Fruit fly (Drosophila melanogaster) whole organism, embryonic: Measurements from ENCODE around the gene pcm.

ENCODE experiments used
- CG16813 ChIP-seq: fragments of 200-800 bp; sonication (Bioruptor generic); IDR thresholded peaks from 3 replicates; pipeline ENCODE4 v1.3.6; 2022; ENCODE audit warnings: missing biosample characterization, missing genetic modification characterization; ENCODE audit not compliant: partially characterized antibody
- CG4360 ChIP-seq: fragments of 200-800 bp; sonication (Bioruptor generic); IDR thresholded peaks from 2 replicates; pipeline ENCODE4 v1.3.6; 2022; ENCODE audit warnings: missing biosample characterization, missing genetic modification characterization
- CG4404 ChIP-seq: fragments of 200-800 bp; sonication (Bioruptor generic); IDR thresholded peaks from 2 replicates; pipeline ENCODE4 v1.3.6; 2022; ENCODE audit warnings: missing biosample characterization, missing genetic modification characterization
- CG5953 ChIP-seq: fragments of 200-800 bp; sonication (Bioruptor generic); IDR thresholded peaks from 2 replicates; pipeline ENCODE4 v1.3.6; 2022; ENCODE audit warnings: missing biosample characterization, missing genetic modification characterization
- HLH3B ChIP-seq: fragments of 200-800 bp; sonication (Bioruptor generic); IDR thresholded peaks from 2 replicates; pipeline ENCODE4 v1.3.6; 2022; ENCODE audit warnings: missing biosample characterization, missing genetic modification characterization
- Mrtf ChIP-seq: fragments of 200-800 bp; sonication (Bioruptor generic); IDR thresholded peaks from 3 replicates; pipeline ENCODE4 v1.3.6; 2022; ENCODE audit warnings: missing biosample characterization, missing genetic modification characterization
- Neu2 ChIP-seq: fragments of 200-800 bp; sonication (Bioruptor generic); optimal IDR thresholded peaks from 3 replicates; lab custom pipeline; 2016; ENCODE audit warnings: missing biosample characterization, missing genetic modification characterization, borderline replicate concordance
- Sin3A ChIP-seq: fragments of >200 bp; optimal IDR thresholded peaks from 2 replicates; lab custom pipeline; 2018
- Tbp ChIP-seq: fragments of >200 bp; optimal IDR thresholded peaks from 2 replicates; lab custom pipeline; 2018; ENCODE audit warnings: missing biosample characterization, missing genetic modification characterization
- eve ChIP-seq, 2 experiments: fragments of >200 bp; optimal IDR thresholded peaks; 2 replicates each; lab custom pipeline; 2017; ENCODE audit warnings: missing biosample characterization in 2 of 2, missing genetic modification characterization in 2 of 2
- fd96Cb ChIP-seq: fragments of 200-800 bp; sonication (Bioruptor generic); optimal IDR thresholded peaks from 2 replicates; lab custom pipeline; 2018; ENCODE audit warnings: missing biosample characterization, mild to moderate bottlenecking, missing genetic modification characterization, moderate library complexity
- hb ChIP-seq: fragments of 200-800 bp; sonication (Bioruptor generic); IDR thresholded peaks from 3 replicates; pipeline ENCODE4 v1.3.6; 2022; ENCODE audit warnings: missing biosample characterization, missing genetic modification characterization; ENCODE audit not compliant: partially characterized antibody
- nerfin-2 ChIP-seq: fragments of 200-800 bp; sonication (Bioruptor generic); IDR thresholded peaks from 2 replicates; pipeline ENCODE4 v1.3.6; 2022; ENCODE audit warnings: missing biosample characterization, missing genetic modification characterization; ENCODE audit not compliant: partially characterized antibody

dm6 chrX:19531642-19532041, 39.8 kb upstream of the pcm start, which contains the start of gene CG12231:
- TF ChIP-seq hb (no peak), CG4404 (GFP tag; lab: Robert Waterston, UW) (no peak), Sin3A (lab: Kevin White, UChicago) (no peak), fd96Cb (tag; lab: Kevin White, UChicago) (no peak), HLH3B (no peak), Neu2 (GFP tag; lab: Kevin White, UChicago) (no peak), Tbp (no peak), nerfin-2 (no peak), CG16813 (GFP tag; lab: Robert Waterston, UW) (no peak), CG4360 (no peak), eve (GFP tag; optimal IDR thresholded peaks at IDR 0.05; lab: Kevin White, UChicago) (no peak), CG5953 (GFP tag; lab: Robert Waterston, UW) (no peak), Mrtf (GFP tag; lab: Robert Waterston, UW) (no peak)
